Worm (Caenorhabditis elegans) whole organism, early embryonic: ENCODE results near the gene abu-5.

Source experiments
- aly-1 ChIP-seq: sonication (generic microtip); optimal IDR thresholded peaks from 2 replicates; lab custom pipeline; 2016; ENCODE audit warnings: missing genetic modification characterization, missing compliant biosample characterization
- ama-1 ChIP-seq: fragments of 150-350 bp; optimal IDR thresholded peaks from 2 replicates; lab custom pipeline; 2014
- ceh-36 ChIP-seq: sonication (generic microtip); optimal IDR thresholded peaks from 2 replicates; lab custom pipeline; 2016; ENCODE audit warnings: missing genetic modification characterization, inconsistent platforms, missing compliant biosample characterization
- ets-7 ChIP-seq: sonication (generic microtip); optimal IDR thresholded peaks from 2 replicates; lab custom pipeline; 2016; ENCODE audit warnings: missing genotype, missing genetic modification characterization, missing compliant biosample characterization
- flt-1 ChIP-seq: fragments of 200-800 bp; sonication (Bioruptor generic); IDR thresholded peaks from 2 replicates; pipeline ENCODE4 v1.3.6; 2022; ENCODE audit warnings: missing genetic modification characterization, missing compliant biosample characterization
- hmbx-1 ChIP-seq: sonication (generic microtip); optimal IDR thresholded peaks from 2 replicates; lab custom pipeline; 2016; ENCODE audit warnings: mild to moderate bottlenecking, missing genetic modification characterization, missing compliant biosample characterization
- hmg-4 ChIP-seq: fragments of 200-800 bp; sonication (Bioruptor generic); optimal IDR thresholded peaks from 2 replicates; lab custom pipeline; 2018; ENCODE audit warnings: mild to moderate bottlenecking, missing genetic modification characterization, missing compliant biosample characterization
- pes-1 ChIP-seq: fragments of 200-800 bp; sonication (Bioruptor generic); IDR thresholded peaks from 2 replicates; pipeline ENCODE4 v1.3.6; 2022; ENCODE audit warnings: missing genetic modification reagents, missing genetic modification characterization, missing compliant biosample characterization
- scrt-1 ChIP-seq: fragments of 200-800 bp; sonication (Bioruptor generic); IDR thresholded peaks from 2 replicates; pipeline ENCODE4 v1.3.6; 2022; ENCODE audit warnings: missing genetic modification characterization, missing compliant biosample characterization
- sea-1 ChIP-seq: fragments of 200-800 bp; sonication (Bioruptor generic); conservative IDR thresholded peaks from 2 replicates; pipeline ENCODE4 v1.3.6; 2022; ENCODE audit warnings: missing genetic modification characterization, missing compliant biosample characterization
- tbx-11 ChIP-seq: fragments of 200-800 bp; sonication (Bioruptor generic); IDR thresholded peaks from 2 replicates; pipeline ENCODE4 v1.3.6; 2022; ENCODE audit warnings: missing genetic modification characterization, missing compliant biosample characterization
- tra-4 ChIP-seq: sonication (generic microtip); optimal IDR thresholded peaks from 2 replicates; lab custom pipeline; 2017; ENCODE audit warnings: missing genetic modification characterization, missing compliant biosample characterization

DNA sequence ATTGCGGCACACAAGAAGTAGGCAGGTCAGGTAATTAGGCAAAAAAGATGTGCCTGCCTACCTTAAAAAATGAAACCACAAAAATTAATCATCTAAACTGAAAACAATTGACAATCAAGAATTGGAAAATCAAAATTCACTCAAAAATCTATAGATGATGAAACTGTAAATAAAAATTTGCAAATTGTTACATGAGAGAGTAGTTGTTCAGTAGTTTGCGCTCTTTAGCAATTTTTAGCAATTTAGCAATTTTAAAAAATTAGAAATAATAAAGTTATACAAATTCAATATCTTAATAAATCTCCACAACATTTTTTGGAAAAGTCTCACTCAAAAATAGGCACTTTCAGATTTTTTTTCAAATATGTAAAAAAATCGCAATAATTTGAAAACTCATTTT, 18.4 kb upstream of the abu-5 start:
- no peak for TF ChIP-seq sea-1 (GFP tag; lab: Robert Waterston, UW)
- TF ChIP-seq hmbx-1 = no peak
- no peak for TF ChIP-seq scrt-1 (GFP tag; lab: Robert Waterston, UW)
- no peak for TF ChIP-seq hmg-4 (GFP tag; lab: Kevin White, UChicago)
- no peak for TF ChIP-seq flt-1
- no peak for TF ChIP-seq ets-7 (tag; lab: Kevin White, UChicago)
- no peak for TF ChIP-seq aly-1 (tag; lab: Kevin White, UChicago)
- no peak for TF ChIP-seq ceh-36
- no peak for TF ChIP-seq tra-4 (tag; lab: Kevin White, UChicago)
- no peak for TF ChIP-seq ama-1 (lab: Kevin White, UChicago)
- TF ChIP-seq pes-1 (GFP tag; lab: Robert Waterston, UW) = no peak
- no peak for TF ChIP-seq tbx-11 (GFP tag; lab: Robert Waterston, UW)
